Worm (Caenorhabditis elegans) whole organism, L1 larva: ENCODE measurements around the gene rnh-1.0.

ENCODE experiments used
- C04F5.9 ChIP-seq: sonication (generic microtip); optimal IDR thresholded peaks from 2 replicates; lab custom pipeline; 2016; ENCODE audit warnings: missing genetic modification characterization, missing compliant biosample characterization
- F16B12.6 ChIP-seq: fragments of 150-350 bp; optimal IDR thresholded peaks from 2 replicates; lab custom pipeline; 2014; ENCODE audit warnings: missing biosample characterization, missing genetic modification characterization
- alr-1 ChIP-seq: fragments of 200-800 bp; sonication (Bioruptor generic); optimal IDR thresholded peaks from 2 replicates; lab custom pipeline; 2018; ENCODE audit warnings: borderline replicate concordance, mild to moderate bottlenecking, missing genetic modification characterization, missing compliant biosample characterization
- aly-2 ChIP-seq: fragments of 150-350 bp; optimal IDR thresholded peaks from 2 replicates; lab custom pipeline; 2014; ENCODE audit warnings: missing biosample characterization, missing genetic modification characterization
- blmp-1 ChIP-seq: fragments of 150-350 bp; optimal IDR thresholded peaks from 2 replicates; lab custom pipeline; 2014; ENCODE audit warnings: missing biosample characterization, missing genetic modification characterization
- ceh-63 ChIP-seq: fragments of 200-800 bp; sonication (Bioruptor generic); optimal IDR thresholded peaks from 2 replicates; lab custom pipeline; 2018; ENCODE audit warnings: mild to moderate bottlenecking, missing genetic modification characterization, missing compliant biosample characterization
- ceh-8 ChIP-seq: fragments of 200-800 bp; sonication (Bioruptor generic); optimal IDR thresholded peaks from 2 replicates; lab custom pipeline; 2018; ENCODE audit warnings: mild to moderate bottlenecking, missing genetic modification characterization, moderate library complexity, missing compliant biosample characterization
- dpl-1 ChIP-seq, 3 experiments: fragments of 150-350 bp in 2 of 3; sonication (generic microtip) in 1 of 3; optimal IDR thresholded peaks; 2 replicates each; lab custom pipeline; 2014 to 2017; ENCODE audit warnings: missing biosample characterization in 3 of 3, missing genetic modification characterization in 3 of 3, missing genetic modification reagents in 3 of 3
- efl-1 ChIP-seq, 4 experiments: fragments of 150-350 bp; optimal IDR thresholded peaks in 3 of 4; peaks in 1 of 4; 1 replicate in 1 of 4; 2 replicates in 3 of 4; lab custom pipeline; 2014; ENCODE audit warnings: missing biosample characterization in 2 of 4, missing genetic modification characterization in 2 of 4, missing genetic modification reagents in 2 of 4
- efl-3 ChIP-seq: fragments of 200-800 bp; sonication (Bioruptor generic); optimal IDR thresholded peaks from 2 replicates; lab custom pipeline; 2018; ENCODE audit warnings: mild to moderate bottlenecking, missing genetic modification characterization, missing compliant biosample characterization
- egl-13 ChIP-seq: sonication (generic microtip); optimal IDR thresholded peaks from 2 replicates; lab custom pipeline; 2016; ENCODE audit warnings: missing genotype, missing genetic modification reagents, missing genetic modification characterization, missing compliant biosample characterization
- egl-27 ChIP-seq, 2 experiments: fragments of 150-350 bp in 1 of 2; sonication (generic microtip); optimal IDR thresholded peaks; 3 replicates each; lab custom pipeline; 2017 to 2018; ENCODE audit warnings: missing biosample characterization in 2 of 2, missing genetic modification characterization in 2 of 2, missing genetic modification reagents in 2 of 2
- elt-2 ChIP-seq: sonication (generic microtip); optimal IDR thresholded peaks from 2 replicates; lab custom pipeline; 2016; ENCODE audit warnings: missing genetic modification characterization, mild to moderate bottlenecking, inconsistent platforms, missing compliant biosample characterization, missing genetic modification reagents
- ets-5 ChIP-seq: fragments of 200-800 bp; sonication (Bioruptor generic); IDR thresholded peaks from 2 replicates; pipeline ENCODE4 v1.3.6; 2022; ENCODE audit warnings: missing genetic modification characterization, missing compliant biosample characterization
- fkh-8 ChIP-seq: sonication (generic microtip); optimal IDR thresholded peaks from 2 replicates; lab custom pipeline; 2016; ENCODE audit warnings: mild to moderate bottlenecking, missing genetic modification characterization, missing compliant biosample characterization
- fos-1 ChIP-seq: fragments of 150-350 bp; optimal IDR thresholded peaks from 2 replicates; lab custom pipeline; 2014; ENCODE audit warnings: missing biosample characterization, missing genetic modification characterization
- grh-1 ChIP-seq: fragments of 200-800 bp; sonication (Bioruptor generic); IDR thresholded peaks from 2 replicates; pipeline ENCODE4 v1.3.6; 2022; ENCODE audit warnings: missing genetic modification reagents, missing genetic modification characterization, missing compliant biosample characterization
- hlh-4 ChIP-seq: sonication (generic microtip); optimal IDR thresholded peaks from 2 replicates; lab custom pipeline; 2016; ENCODE audit warnings: mild to moderate bottlenecking, missing genetic modification characterization, missing compliant biosample characterization
- hpl-2 ChIP-seq: fragments of 150-350 bp; optimal IDR thresholded peaks from 2 replicates; lab custom pipeline; 2014; ENCODE audit warnings: missing biosample characterization, missing genetic modification reagents, missing genetic modification characterization
- jun-1 ChIP-seq: fragments of 150-350 bp; optimal IDR thresholded peaks from 2 replicates; lab custom pipeline; 2014; ENCODE audit warnings: missing biosample characterization, missing genetic modification reagents, missing genetic modification characterization
- lin-13 ChIP-seq: fragments of 150-350 bp; optimal IDR thresholded peaks from 2 replicates; lab custom pipeline; 2014; ENCODE audit warnings: missing biosample characterization, missing genetic modification reagents, missing genetic modification characterization
- lin-14 ChIP-seq: fragments of 200-800 bp; sonication (Bioruptor generic); optimal IDR thresholded peaks from 2 replicates; lab custom pipeline; 2018; ENCODE audit warnings: mild to moderate bottlenecking, missing genetic modification characterization, moderate library complexity, missing compliant biosample characterization
- lin-15B ChIP-seq: fragments of 150-350 bp; sonication (generic microtip); optimal IDR thresholded peaks from 3 replicates; lab custom pipeline; 2014; ENCODE audit warnings: missing biosample characterization, missing genetic modification characterization
- lin-39 ChIP-seq: fragments of 150-350 bp; optimal IDR thresholded peaks from 2 replicates; lab custom pipeline; 2014; ENCODE audit warnings: missing biosample characterization, missing genetic modification reagents, missing genetic modification characterization
- lsy-2 ChIP-seq, 2 experiments: fragments of 150-350 bp; optimal IDR thresholded peaks; 2 replicates each; lab custom pipeline; 2014; ENCODE audit warnings: missing biosample characterization in 2 of 2, missing genetic modification characterization in 2 of 2
- mab-9 ChIP-seq: fragments of 200-800 bp; sonication (Bioruptor generic); IDR thresholded peaks from 2 replicates; pipeline ENCODE4 v1.3.6; 2022; ENCODE audit warnings: missing genetic modification reagents, missing genetic modification characterization, missing compliant biosample characterization
- mdl-1 ChIP-seq, 2 experiments: fragments of 150-350 bp; optimal IDR thresholded peaks; 2 replicates each; lab custom pipeline; 2014 to 2017; ENCODE audit warnings: missing biosample characterization in 2 of 2, missing genetic modification characterization in 2 of 2, inconsistent platforms in 1 of 2
- mef-2 ChIP-seq: fragments of 150-350 bp; optimal IDR thresholded peaks from 2 replicates; lab custom pipeline; 2014; ENCODE audit warnings: missing biosample characterization, missing genetic modification characterization
- nhr-11 ChIP-seq: fragments of 150-350 bp; optimal IDR thresholded peaks from 2 replicates; lab custom pipeline; 2014; ENCODE audit warnings: missing biosample characterization, missing genetic modification characterization
- nhr-12 ChIP-seq: sonication (generic microtip); optimal IDR thresholded peaks from 2 replicates; lab custom pipeline; 2017; ENCODE audit warnings: missing biosample characterization, missing genetic modification characterization
- nhr-237 ChIP-seq: fragments of 150-350 bp; optimal IDR thresholded peaks from 2 replicates; lab custom pipeline; 2014; ENCODE audit warnings: missing biosample characterization, missing genetic modification characterization
- nhr-77 ChIP-seq: fragments of 150-350 bp; optimal IDR thresholded peaks from 2 replicates; lab custom pipeline; 2014; ENCODE audit warnings: missing biosample characterization, missing genetic modification characterization
- nhr-84 ChIP-seq: sonication (generic microtip); optimal IDR thresholded peaks from 2 replicates; lab custom pipeline; 2017; ENCODE audit warnings: missing biosample characterization, missing genetic modification characterization
- nhr-85 ChIP-seq: sonication (generic microtip); peaks from one replicate; lab custom pipeline; 2016; ENCODE audit warnings: missing genetic modification characterization, inconsistent platforms, missing compliant biosample characterization
- pag-3 ChIP-seq: sonication (generic microtip); optimal IDR thresholded peaks from 2 replicates; lab custom pipeline; 2017; ENCODE audit warnings: missing genetic modification characterization, mild to moderate bottlenecking, missing compliant biosample characterization, antibody characterized with exemption, borderline replicate concordance; ENCODE audit not compliant: insufficient read depth
- pqm-1 ChIP-seq: sonication (generic microtip); optimal IDR thresholded peaks from 3 replicates; lab custom pipeline; 2017; ENCODE audit warnings: missing biosample characterization, missing genetic modification characterization
- rnt-1 ChIP-seq: sonication (generic microtip); optimal IDR thresholded peaks from 2 replicates; lab custom pipeline; 2016; ENCODE audit warnings: mild to moderate bottlenecking, missing genetic modification characterization, moderate library complexity, missing compliant biosample characterization
- snpc-4 ChIP-seq: fragments of 150-350 bp; optimal IDR thresholded peaks from 2 replicates; lab custom pipeline; 2014; ENCODE audit warnings: missing biosample characterization, missing genetic modification characterization
- snu-23 ChIP-seq: sonication (generic microtip); optimal IDR thresholded peaks from 2 replicates; lab custom pipeline; 2016; ENCODE audit warnings: missing genetic modification characterization, missing compliant biosample characterization
- sox-4 ChIP-seq: sonication (generic microtip); optimal IDR thresholded peaks from 2 replicates; lab custom pipeline; 2016; ENCODE audit warnings: missing genetic modification characterization, missing compliant biosample characterization
- sptf-1 ChIP-seq: fragments of 150-350 bp; optimal IDR thresholded peaks from 2 replicates; lab custom pipeline; 2014; ENCODE audit warnings: missing biosample characterization, missing genetic modification characterization
- swsn-7 ChIP-seq: sonication (generic microtip); optimal IDR thresholded peaks from 2 replicates; lab custom pipeline; 2016; ENCODE audit warnings: missing genetic modification characterization, missing compliant biosample characterization
- tlp-1 ChIP-seq: fragments of 150-350 bp; optimal IDR thresholded peaks from 2 replicates; lab custom pipeline; 2014; ENCODE audit warnings: missing biosample characterization, missing genetic modification characterization
- unc-30 ChIP-seq: sonication (generic microtip); optimal IDR thresholded peaks from 2 replicates; lab custom pipeline; 2017; ENCODE audit warnings: missing biosample characterization, missing genetic modification characterization
- unc-86 ChIP-seq: sonication (generic microtip); optimal IDR thresholded peaks from 2 replicates; lab custom pipeline; 2016; ENCODE audit warnings: missing genetic modification characterization, missing compliant biosample characterization
- zag-1 ChIP-seq: fragments of 150-350 bp; optimal IDR thresholded peaks from 2 replicates; lab custom pipeline; 2014; ENCODE audit warnings: missing biosample characterization, missing genetic modification characterization
- ztf-4 ChIP-seq: fragments of 150-350 bp; optimal IDR thresholded peaks from 2 replicates; lab custom pipeline; 2014; ENCODE audit warnings: missing biosample characterization, missing genetic modification characterization

Gene rnh-1.0

DNA sequence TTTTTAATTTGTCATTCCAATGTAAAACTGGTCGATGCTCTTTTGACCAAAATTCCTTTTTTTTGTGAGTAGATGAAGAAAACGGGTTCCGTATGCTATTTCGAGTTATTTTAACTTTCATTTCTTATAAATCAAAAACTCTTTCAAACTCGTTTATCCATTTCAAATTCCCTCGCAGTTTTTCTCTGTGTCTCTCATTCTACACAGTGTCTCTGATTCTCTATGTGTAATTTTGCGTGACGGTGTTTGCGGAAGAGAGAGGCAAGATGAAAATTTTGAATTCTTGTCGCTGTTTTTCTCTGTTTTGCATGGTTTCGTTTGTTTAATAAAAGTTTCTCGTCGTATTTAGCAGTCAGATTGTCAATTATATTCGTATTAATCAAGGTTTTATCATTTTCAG is 4.0 kb downstream of the rnh-1.0 start, which contains the start of gene citk-2 (continued):
- TF ChIP-seq egl-13 (tag; lab: Kevin White, UChicago) (peak; percentile 85), nhr-77 (tag; lab: Kevin White, UChicago) (peak; percentile 61), fos-1 (tag; lab: Kevin White, UChicago) (peak; percentile 93), mdl-1 (tag; optimal IDR thresholded peaks at IDR 0.05; lab: Kevin White, UChicago) (peak in 1 of 2 experiments; percentile 67), lin-15B (tag; lab: Kevin White, UChicago) (peak; percentile 77), mab-9 (peak; percentile 80), C04F5.9 (tag; lab: Kevin White, UChicago) (peak; percentile 80), tlp-1 (tag; lab: Kevin White, UChicago) (no peak), efl-3 (peak; percentile 38), mef-2 (tag; lab: Kevin White, UChicago) (no peak), F16B12.6 (tag; lab: Kevin White, UChicago) (peak; percentile 100), lin-39 (tag; lab: Kevin White, UChicago) (peak; percentile 90), sox-4 (tag; lab: Kevin White, UChicago) (no peak), zag-1 (tag; lab: Kevin White, UChicago) (peak; percentile 37), ceh-63 (GFP tag; lab: Kevin White, UChicago) (no peak), ceh-8 (GFP tag; lab: Kevin White, UChicago) (peak; percentile 88), unc-30 (tag; lab: Kevin White, UChicago) (no peak), rnt-1 (tag; lab: Kevin White, UChicago) (peak; percentile 97), nhr-84 (peak; percentile 58), sptf-1 (tag; lab: Kevin White, UChicago) (no peak), snpc-4 (peak; percentile 90), pqm-1 (tag; lab: Kevin White, UChicago) (no peak), grh-1 (GFP tag; lab: Robert Waterston, UW) (peak; percentile 95), unc-86 (tag; lab: Kevin White, UChicago) (peak; percentile 92), nhr-85 (tag; lab: Kevin White, UChicago) (peak; percentile 95), lin-14 (peak; percentile 88), ets-5 (GFP tag; lab: Robert Waterston, UW) (no peak), pag-3 (tag; lab: Kevin White, UChicago) (no peak), nhr-12 (tag; lab: Kevin White, UChicago) (no peak), nhr-237 (tag; lab: Kevin White, UChicago) (peak; percentile 50), nhr-11 (peak; percentile 86), egl-27 (tag; optimal IDR thresholded peaks at IDR 0.05; lab: Kevin White, UChicago) (peak in 1 of 2 experiments; percentile 1), elt-2 (tag; lab: Kevin White, UChicago) (peak; percentile 99), hlh-4 (tag; lab: Kevin White, UChicago) (no peak), lsy-2 (tag; optimal IDR thresholded peaks at IDR 0.05; lab: Kevin White, UChicago) (peak; percentile 95), dpl-1 (GFP tag; optimal IDR thresholded peaks at IDR 0.05; lab: Kevin White, UChicago) (peak; percentile 100), jun-1 (tag; lab: Kevin White, UChicago) (peak; percentile 89), snu-23 (GFP tag; lab: Kevin White, UChicago) (peak; percentile 96), fkh-8 (tag; lab: Kevin White, UChicago) (peak; percentile 66), efl-1 (optimal IDR thresholded peaks at IDR 0.05; lab: Kevin White, UChicago) (peak; percentile 100), efl-1 (GFP tag; optimal IDR thresholded peaks at IDR 0.05 in 1 of 2; lab: Kevin White, UChicago) (peak; percentile 100), hpl-2 (GFP tag; lab: Kevin White, UChicago) (no peak), aly-2 (tag; lab: Kevin White, UChicago) (peak; percentile 92), ztf-4 (tag; lab: Kevin White, UChicago) (peak; percentile 90), blmp-1 (no peak), swsn-7 (tag; lab: Kevin White, UChicago) (peak; percentile 95), lin-13 (GFP tag; lab: Kevin White, UChicago) (peak; percentile 79), alr-1 (tag; lab: Kevin White, UChicago) (no peak)
